Worm (Caenorhabditis elegans): ENCODE measurements around the gene Y43F8C.17.

DNA sequence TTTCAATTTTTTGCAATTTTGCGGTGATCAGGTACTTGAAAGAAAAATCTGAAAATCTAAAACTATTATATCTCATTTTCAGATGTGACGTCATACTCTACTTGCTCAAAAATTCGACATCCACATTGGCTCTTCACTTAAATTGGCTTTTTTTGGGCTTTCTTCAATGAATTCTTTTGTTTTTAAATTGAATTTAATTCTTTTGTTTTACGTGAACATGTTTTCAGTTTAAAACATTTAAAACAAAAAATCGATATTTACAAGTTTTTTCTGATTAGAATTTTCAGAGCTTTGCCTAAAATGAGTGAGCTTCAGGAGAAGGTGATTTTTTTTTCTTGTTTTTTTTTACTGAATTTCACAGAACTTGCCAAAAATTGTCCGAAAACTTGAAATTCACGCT is 25.7 kb downstream of the Y43F8C.17 start, which contains the start of gene W04E12.3:
- no peak for TF ChIP-seq K09A11.1 (tag; optimal IDR thresholded peaks at IDR 0.05; ENCODE audit: insufficient read depth)
- TF ChIP-seq nhr-11 (tag; optimal IDR thresholded peaks at IDR 0.05): no peak
- no peak for TF ChIP-seq sdc-2 (tag; optimal IDR thresholded peaks at IDR 0.05)
- TF ChIP-seq ceh-14 (tag; optimal IDR thresholded peaks at IDR 0.05): no peak
- no peak for TF ChIP-seq pqm-1 (tag; optimal IDR thresholded peaks at IDR 0.05)
- no peak for TF ChIP-seq elt-2 (tag; optimal IDR thresholded peaks at IDR 0.05)
- no peak for TF ChIP-seq fax-1 (tag; optimal IDR thresholded peaks at IDR 0.05)
- TF ChIP-seq unc-86 (tag; optimal IDR thresholded peaks at IDR 0.05): no peak
- TF ChIP-seq hlh-15 (tag; optimal IDR thresholded peaks at IDR 0.05): no peak
- TF ChIP-seq sox-4 (tag; optimal IDR thresholded peaks at IDR 0.05): no peak
- no peak for TF ChIP-seq pha-4 (tag; optimal IDR thresholded peaks at IDR 0.05)
- TF ChIP-seq ttx-3 (tag; optimal IDR thresholded peaks at IDR 0.05): no peak

Data from whole organism, late embryonic.